Worm (Caenorhabditis elegans): ENCODE measurements around the gene F09B12.7.

F09B12.7 gene

ce11 chrX:15089123-15089522, 5.8 kb downstream of the F09B12.7 start, which contains the start of gene flr-4 (continued):
- no peak for TF ChIP-seq Y5F2A.4 (GFP tag; optimal IDR thresholded peaks at IDR 0.05)
- no peak for TF ChIP-seq F26F4.8 (GFP tag; conservative IDR thresholded peaks at IDR 0.05)
- TF ChIP-seq lin-39 (tag; optimal IDR thresholded peaks at IDR 0.05), result no peak
- no peak for TF ChIP-seq sdz-12 (GFP tag; optimal IDR thresholded peaks at IDR 0.05)
- TF ChIP-seq dpl-1 (GFP tag; optimal IDR thresholded peaks at IDR 0.05), result no peak
- peak; percentile 20 for TF ChIP-seq hlh-30 (tag; optimal IDR thresholded peaks at IDR 0.05; ENCODE audit: insufficient read depth)
- TF ChIP-seq nhr-25 (tag; optimal IDR thresholded peaks at IDR 0.05; ENCODE audit: borderline replicate concordance, insufficient read depth), result no peak
- no peak for TF ChIP-seq nhr-6 (tag; optimal IDR thresholded peaks at IDR 0.05)
- no peak for TF ChIP-seq Y48G9A.11 (GFP tag; IDR thresholded peaks at IDR 0.05)
- no peak for TF ChIP-seq jun-1 (tag; optimal IDR thresholded peaks at IDR 0.05)
- no peak for TF ChIP-seq ztf-11 (tag; optimal IDR thresholded peaks at IDR 0.05)
- TF ChIP-seq lir-3 (tag; optimal IDR thresholded peaks at IDR 0.05), result no peak
- no peak for TF ChIP-seq ces-1 (GFP tag; optimal IDR thresholded peaks at IDR 0.05)
- no peak for TF ChIP-seq madf-9 (GFP tag; conservative IDR thresholded peaks at IDR 0.05)
- TF ChIP-seq hlh-11 (tag; optimal IDR thresholded peaks at IDR 0.05), result peak; percentile 16
- TF ChIP-seq F10B5.3 (tag; optimal IDR thresholded peaks at IDR 0.05), result no peak
- no peak for TF ChIP-seq nhr-10 (tag; optimal IDR thresholded peaks at IDR 0.05)
- no peak for TF ChIP-seq F44E2.7 (GFP tag; IDR thresholded peaks at IDR 0.05)
- TF ChIP-seq arid-1 (GFP tag; conservative IDR thresholded peaks at IDR 0.05), result no peak
- TF ChIP-seq daf-16 (GFP tag; optimal IDR thresholded peaks at IDR 0.05), result no peak
- TF ChIP-seq daf-16 (tag; optimal IDR thresholded peaks at IDR 0.05), result peak; percentile 33
- peak; percentile 17 for TF ChIP-seq nhr-77 (tag; optimal IDR thresholded peaks at IDR 0.05)
- no peak for TF ChIP-seq aly-2 (tag; optimal IDR thresholded peaks at IDR 0.05)
- TF ChIP-seq ZK546.5 (tag; optimal IDR thresholded peaks at IDR 0.05), result no peak
- TF ChIP-seq T26A8.4 (GFP tag; IDR thresholded peaks at IDR 0.05), result no peak
- TF ChIP-seq attf-4 (tag; optimal IDR thresholded peaks at IDR 0.05), result no peak
- TF ChIP-seq saeg-2 (GFP tag; IDR thresholded peaks at IDR 0.05), result no peak
- TF ChIP-seq nhr-76 (tag; optimal IDR thresholded peaks at IDR 0.05), result no peak
- no peak for TF ChIP-seq snpc-1.2 (GFP tag; IDR thresholded peaks at IDR 0.05)
- no peak for TF ChIP-seq ceh-20 (GFP tag; IDR thresholded peaks at IDR 0.05)
- no peak for TF ChIP-seq ama-1 (optimal IDR thresholded peaks at IDR 0.05)
- no peak for TF ChIP-seq zag-1 (tag; optimal IDR thresholded peaks at IDR 0.05)
- TF ChIP-seq daf-19 (GFP tag; conservative IDR thresholded peaks at IDR 0.05), result no peak
- TF ChIP-seq hif-1 (tag; optimal IDR thresholded peaks at IDR 0.05), result no peak
- TF ChIP-seq nhr-237 (tag; optimal IDR thresholded peaks at IDR 0.05), result no peak
- TF ChIP-seq vab-7 (GFP tag; IDR thresholded peaks at IDR 0.05), result no peak
- TF ChIP-seq tag-97 (GFP tag; IDR thresholded peaks at IDR 0.05), result no peak
- no peak for TF ChIP-seq unc-62 (GFP tag; optimal IDR thresholded peaks at IDR 0.05 in 1 of 2)
- no peak for TF ChIP-seq unc-62 (tag; optimal IDR thresholded peaks at IDR 0.05)
- TF ChIP-seq dmd-6 (GFP tag; IDR thresholded peaks at IDR 0.05), result peak; percentile 81
- no peak for TF ChIP-seq nhr-111 (GFP tag; optimal IDR thresholded peaks at IDR 0.05)
- TF ChIP-seq nhr-28 (tag; optimal IDR thresholded peaks at IDR 0.05), result peak; percentile 54
- TF ChIP-seq Y75B8A.6 (GFP tag; IDR thresholded peaks at IDR 0.05), result no peak
- TF ChIP-seq zip-2 (tag; optimal IDR thresholded peaks at IDR 0.05), result no peak
- no peak for TF ChIP-seq fkh-10 (GFP tag; optimal IDR thresholded peaks at IDR 0.05)
- no peak for TF ChIP-seq lim-7 (GFP tag; IDR thresholded peaks at IDR 0.05)
- TF ChIP-seq lin-38 (GFP tag; IDR thresholded peaks at IDR 0.05), result no peak
- TF ChIP-seq snpc-4 (tag; optimal IDR thresholded peaks at IDR 0.05), result no peak
